Worm (Caenorhabditis elegans): Measurements from ENCODE around the gene srx-44.
"Not testable (repeated sequence)": the region's sequence is repeated elsewhere in the genome, so short reads cannot be mapped to it uniquely, and the experiment has no call there.

srx-44 gene

DNA sequence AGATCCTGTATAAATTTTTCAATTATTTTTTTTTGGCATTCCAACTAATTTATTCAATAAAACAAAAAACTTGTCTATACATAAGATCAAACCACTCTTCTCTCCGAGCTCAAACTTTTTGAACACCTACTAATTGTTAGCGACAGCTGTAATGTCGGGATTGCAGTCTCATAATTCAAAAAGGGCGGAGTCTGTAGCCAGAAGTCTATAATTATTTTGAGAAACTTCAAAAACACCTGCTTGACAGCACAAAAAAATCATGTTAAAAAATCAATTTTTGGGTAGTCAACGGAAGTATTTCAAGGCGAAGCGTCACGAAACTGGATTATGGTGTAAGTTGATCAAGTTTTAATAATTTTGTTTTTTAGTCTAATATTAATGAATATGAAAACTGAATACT is at the start of gene srx-44:
Gene srx-44, plus strand, starts transcription at position 301 of the 400 bp plus-strand sequence.
- TF ChIP-seq dao-5 (tag; optimal IDR thresholded peaks at IDR 0.05): no peak
- TF ChIP-seq W03F9.2 (tag; optimal IDR thresholded peaks at IDR 0.05): no peak
- no peak for TF ChIP-seq him-1 (tag; optimal IDR thresholded peaks at IDR 0.05)

DNA sequence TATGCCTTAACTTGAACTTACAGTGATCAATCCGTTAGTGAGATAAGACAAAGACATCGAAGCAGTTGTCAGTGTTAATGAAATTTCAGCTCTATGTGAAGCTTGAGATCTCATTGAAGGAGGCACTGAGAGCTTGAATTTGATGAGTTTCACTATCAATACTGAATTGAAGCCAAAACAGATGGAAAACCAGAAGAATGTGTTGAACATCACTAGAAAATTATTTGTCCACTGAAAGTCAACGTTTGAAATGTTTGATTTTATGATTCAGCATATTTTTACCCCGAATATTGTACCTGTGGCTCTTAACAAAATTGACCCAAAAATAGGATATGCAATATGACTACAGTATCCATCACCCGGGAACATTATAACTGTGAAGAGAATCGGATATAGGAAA is 49.3 kb upstream of the srx-44 start:
- TF ChIP-seq him-1 (tag; optimal IDR thresholded peaks at IDR 0.05) (no peak), dao-5 (tag; optimal IDR thresholded peaks at IDR 0.05) (no peak), W03F9.2 (tag; optimal IDR thresholded peaks at IDR 0.05) (no peak)

DNA sequence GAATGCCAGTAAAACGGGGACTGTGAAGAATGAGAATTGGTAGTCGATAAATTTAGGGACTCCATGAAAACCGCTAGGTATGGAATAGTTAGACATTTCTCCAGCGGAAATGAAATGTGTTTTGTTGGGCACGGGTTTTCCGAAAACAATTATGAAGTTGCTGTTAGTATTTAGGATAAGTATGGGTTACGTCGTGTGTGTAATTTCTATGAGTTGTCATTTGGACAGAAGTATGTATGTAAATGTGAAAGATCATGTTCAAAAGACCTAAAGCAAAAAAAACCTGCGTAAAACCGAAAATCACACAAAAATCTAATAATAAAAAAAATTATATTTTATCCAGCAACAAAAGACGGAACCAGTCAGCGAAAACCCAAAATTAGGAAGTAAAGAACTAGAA is 47.7 kb upstream of the srx-44 start, which contains the start of gene sru-23:
Gene sru-23, minus strand, starts transcription at position 101 of the 400 bp plus-strand sequence.
- no peak for TF ChIP-seq W03F9.2 (tag; optimal IDR thresholded peaks at IDR 0.05)
- no peak for TF ChIP-seq dao-5 (tag; optimal IDR thresholded peaks at IDR 0.05)
- no peak for TF ChIP-seq him-1 (tag; optimal IDR thresholded peaks at IDR 0.05)

DNA sequence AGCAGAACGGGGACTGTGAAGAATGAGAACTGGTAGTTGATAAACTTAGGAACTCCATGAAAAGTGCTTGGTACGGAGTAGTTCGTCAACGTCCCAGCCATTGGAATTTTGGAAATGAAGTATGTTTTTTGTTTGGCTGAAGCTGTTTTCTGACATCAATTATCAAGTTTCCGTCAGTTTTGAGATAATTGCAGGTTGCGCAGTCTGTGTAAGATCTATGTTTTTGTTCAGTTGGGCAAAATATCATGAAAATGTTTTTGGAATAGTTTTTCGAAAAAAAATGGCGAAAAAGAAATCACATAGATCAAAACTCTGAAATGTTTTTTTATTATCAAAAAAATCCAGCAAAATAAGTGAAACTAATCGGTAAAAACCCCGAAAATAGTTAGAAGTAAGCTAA is 45.3 kb upstream of the srx-44 start, which contains the start of gene sru-22:
Gene sru-22, minus strand, starts transcription at position 101 of the 400 bp plus-strand sequence.
- TF ChIP-seq him-1 (tag; optimal IDR thresholded peaks at IDR 0.05): no peak
- TF ChIP-seq W03F9.2 (tag; optimal IDR thresholded peaks at IDR 0.05): no peak
- no peak for TF ChIP-seq dao-5 (tag; optimal IDR thresholded peaks at IDR 0.05)

DNA sequence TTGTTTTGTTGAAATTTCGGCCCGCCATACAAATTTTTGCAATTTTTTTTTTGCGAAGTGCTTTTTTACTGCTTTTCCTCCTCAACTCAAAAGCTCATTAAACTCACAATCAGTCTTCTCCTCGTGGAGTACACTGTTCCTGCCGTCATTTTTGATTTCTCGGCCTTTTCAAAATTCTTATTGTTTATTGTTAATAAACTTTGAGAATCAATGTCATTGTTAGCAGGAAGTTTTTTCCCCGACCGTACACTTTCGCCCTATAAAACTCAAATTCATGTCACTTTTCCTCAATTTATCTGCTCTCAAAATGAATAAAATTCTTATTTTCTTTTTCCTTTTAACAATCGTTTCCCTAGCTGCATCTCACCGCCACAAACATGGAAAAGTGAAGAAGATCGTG is 44.3 kb upstream of the srx-44 start, which contains the start of gene clec-232:
Gene clec-232, plus strand, starts transcription at position 301 of the 400 bp plus-strand sequence.
- no peak for TF ChIP-seq him-1 (tag; optimal IDR thresholded peaks at IDR 0.05)
- no peak for TF ChIP-seq dao-5 (tag; optimal IDR thresholded peaks at IDR 0.05)
- no peak for TF ChIP-seq W03F9.2 (tag; optimal IDR thresholded peaks at IDR 0.05)

DNA sequence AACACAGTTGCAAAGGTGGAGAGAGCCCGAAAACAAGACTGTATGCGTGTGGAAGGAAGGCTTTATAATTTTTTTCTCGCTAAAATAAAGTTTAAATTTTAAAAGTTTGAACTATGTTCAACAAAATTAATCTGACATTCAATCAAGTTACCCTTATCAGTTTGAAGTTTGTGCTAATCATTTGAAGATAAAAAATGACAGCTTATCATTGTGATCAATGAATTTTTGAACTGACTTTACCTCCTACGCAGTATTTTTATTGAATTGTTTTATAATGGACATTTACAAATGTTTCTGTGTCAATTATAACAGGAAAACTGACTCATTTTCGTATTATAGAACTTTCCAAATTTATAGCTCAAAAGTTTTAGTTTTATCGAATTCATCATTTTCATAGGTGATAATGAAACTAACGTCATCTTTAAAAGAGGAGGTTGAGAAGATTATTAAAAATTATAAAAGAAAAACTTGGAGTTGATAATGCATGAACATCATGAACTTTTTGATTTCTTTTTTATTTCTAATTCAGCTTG is 41.8 kb upstream of the srx-44 start, which contains the start of gene oac-20:
Gene oac-20, plus strand, starts transcription at position 483 of the 533 bp plus-strand sequence.
- TF ChIP-seq W03F9.2 (tag; optimal IDR thresholded peaks at IDR 0.05) (no peak), him-1 (tag; optimal IDR thresholded peaks at IDR 0.05) (no peak), dao-5 (tag; optimal IDR thresholded peaks at IDR 0.05) (no peak)

DNA sequence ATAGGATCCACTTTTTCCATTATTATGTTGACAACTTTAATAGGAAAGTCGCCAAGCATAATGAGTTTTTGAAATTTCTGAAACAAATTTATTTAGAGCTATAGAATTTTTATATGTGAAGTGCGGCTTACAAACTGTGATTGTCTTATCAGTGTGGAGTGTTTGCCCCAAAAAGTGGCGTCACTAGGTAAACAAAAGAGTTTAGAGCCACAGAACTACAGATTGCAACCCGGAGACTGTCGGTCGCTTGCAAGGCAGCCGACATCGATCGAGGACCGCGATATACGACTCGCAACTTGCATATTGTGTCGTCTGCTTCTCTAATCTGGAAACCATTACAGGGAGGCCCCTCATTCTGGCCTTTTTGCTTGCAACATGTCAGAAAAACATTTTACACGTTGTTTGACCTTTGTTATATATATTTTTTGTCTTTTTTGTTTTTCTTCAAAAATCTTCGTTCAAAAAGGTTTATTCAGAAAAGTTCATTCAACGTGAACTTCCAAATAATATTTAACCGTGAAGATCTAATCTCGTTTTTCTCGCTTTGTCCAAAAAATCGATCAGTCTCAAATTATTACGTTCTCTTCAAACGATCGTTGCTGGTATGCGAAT is 37.3 kb upstream of the srx-44 start, which contains the start of the genes fbxa-99 and F36G9.13:
Gene fbxa-99, minus strand, starts transcription at position 122 of the 612 bp plus-strand sequence.
Gene F36G9.13, plus strand, starts transcription at position 562 of the 612 bp plus-strand sequence.
- TF ChIP-seq W03F9.2 (tag; optimal IDR thresholded peaks at IDR 0.05): no peak
- TF ChIP-seq dao-5 (tag; optimal IDR thresholded peaks at IDR 0.05): no peak
- no peak for TF ChIP-seq him-1 (tag; optimal IDR thresholded peaks at IDR 0.05)

DNA sequence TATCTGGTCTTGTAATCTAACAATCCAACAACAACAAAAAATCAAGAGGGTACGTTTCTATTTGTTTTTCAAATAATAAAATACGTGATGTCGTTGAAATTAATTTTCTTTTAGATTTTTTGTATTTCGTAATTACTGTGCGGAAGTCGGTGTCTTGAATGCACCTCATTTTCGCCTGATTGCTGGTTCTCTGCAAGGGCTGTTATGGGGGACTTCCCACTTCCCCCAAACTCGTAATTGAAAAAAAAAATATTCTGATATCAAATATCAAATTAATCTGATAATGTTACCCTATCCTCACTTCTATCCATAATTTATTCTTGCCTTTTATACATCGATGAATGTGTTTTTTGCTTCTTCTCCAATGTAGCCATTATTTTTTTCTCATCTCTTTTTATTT is 32.1 kb upstream of the srx-44 start, which contains the start of gene F36G9.15:
Gene F36G9.15, minus strand, starts transcription at position 101 of the 400 bp plus-strand sequence.
- TF ChIP-seq him-1 (tag; optimal IDR thresholded peaks at IDR 0.05) (no peak), dao-5 (tag; optimal IDR thresholded peaks at IDR 0.05) (no peak), W03F9.2 (tag; optimal IDR thresholded peaks at IDR 0.05) (no peak)

DNA sequence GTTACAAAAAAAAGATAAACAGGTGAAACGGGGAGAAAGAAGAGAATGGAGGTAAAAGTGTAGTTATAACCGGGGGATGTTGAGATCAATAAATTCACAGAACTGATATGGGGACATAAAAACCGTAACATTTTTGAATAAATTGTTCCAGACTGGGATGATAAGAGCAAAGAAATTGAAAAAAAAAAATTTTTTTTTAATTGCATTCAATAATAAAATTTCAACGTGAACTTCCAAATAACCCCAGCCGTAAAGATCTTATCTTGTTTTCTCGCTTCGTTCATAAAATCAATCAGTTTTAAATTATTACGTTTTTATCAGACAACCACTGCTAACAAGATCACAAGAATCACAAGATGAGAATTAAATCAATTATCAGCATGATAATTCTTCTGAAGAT is 28.3 kb upstream of the srx-44 start, which contains the start of gene C06C6.7:
Gene C06C6.7, plus strand, starts transcription at position 301 of the 400 bp plus-strand sequence.
- TF ChIP-seq him-1, W03F9.2, dao-5 (tag; optimal IDR thresholded peaks at IDR 0.05): not testable (repeated sequence)

DNA sequence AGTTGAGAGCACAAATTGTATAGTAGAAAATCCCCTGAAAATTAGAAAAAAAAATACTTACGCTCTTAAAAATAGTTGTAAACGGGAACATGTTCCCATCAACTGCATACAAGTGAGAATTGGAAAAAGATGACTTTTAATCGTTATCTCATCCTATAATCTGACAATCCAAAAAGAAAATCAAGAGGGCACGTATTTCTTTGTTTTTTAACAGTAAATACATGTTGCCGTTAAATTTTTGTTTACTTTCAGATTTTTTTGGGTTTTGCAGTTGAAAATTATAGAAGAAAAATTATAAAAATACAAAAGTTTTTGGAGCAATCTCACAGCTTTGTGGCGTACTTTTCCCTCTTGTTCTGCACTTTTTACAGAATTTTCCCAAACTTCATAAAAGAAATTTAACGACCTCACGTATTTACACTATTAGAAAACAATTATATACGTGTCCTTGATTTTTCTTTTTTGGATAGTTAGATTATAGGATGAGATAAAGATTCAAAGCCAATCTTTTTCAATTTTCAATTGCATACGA is 23.4 kb upstream of the srx-44 start, which contains the start of the genes C06C6.9 and C06C6.8:
Gene C06C6.9, minus strand, starts transcription at position 101 of the 532 bp plus-strand sequence.
Gene C06C6.8, plus strand, starts transcription at position 482 of the 532 bp plus-strand sequence.
- TF ChIP-seq dao-5 (tag; optimal IDR thresholded peaks at IDR 0.05) (no peak), him-1 (tag; optimal IDR thresholded peaks at IDR 0.05) (no peak), W03F9.2 (tag; optimal IDR thresholded peaks at IDR 0.05) (no peak)

DNA sequence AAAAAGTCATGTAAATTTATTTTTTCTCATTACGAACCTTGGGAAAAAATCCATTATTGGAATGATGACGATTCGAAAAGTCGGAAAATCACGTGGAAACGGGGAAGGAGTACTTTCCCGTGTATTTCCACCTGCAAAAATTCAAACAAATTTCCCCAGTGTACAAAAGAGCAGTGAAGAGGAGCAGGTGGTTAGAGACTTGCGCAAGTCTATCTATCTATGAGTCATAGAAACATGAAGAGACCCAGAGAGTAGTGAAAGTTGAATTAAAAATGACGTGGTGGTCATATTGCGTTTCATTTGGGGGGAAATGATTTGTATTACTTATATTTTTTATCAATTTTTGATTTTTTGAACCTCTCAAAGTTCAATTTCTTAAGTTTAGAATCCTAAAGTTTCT is 19.7 kb upstream of the srx-44 start, which contains the start of gene nhr-50:
Gene nhr-50, minus strand, starts transcription at position 199 of the 400 bp plus-strand sequence.
- TF ChIP-seq him-1 (tag; optimal IDR thresholded peaks at IDR 0.05) (no peak), dao-5 (tag; optimal IDR thresholded peaks at IDR 0.05) (no peak), W03F9.2 (tag; optimal IDR thresholded peaks at IDR 0.05) (no peak)

DNA sequence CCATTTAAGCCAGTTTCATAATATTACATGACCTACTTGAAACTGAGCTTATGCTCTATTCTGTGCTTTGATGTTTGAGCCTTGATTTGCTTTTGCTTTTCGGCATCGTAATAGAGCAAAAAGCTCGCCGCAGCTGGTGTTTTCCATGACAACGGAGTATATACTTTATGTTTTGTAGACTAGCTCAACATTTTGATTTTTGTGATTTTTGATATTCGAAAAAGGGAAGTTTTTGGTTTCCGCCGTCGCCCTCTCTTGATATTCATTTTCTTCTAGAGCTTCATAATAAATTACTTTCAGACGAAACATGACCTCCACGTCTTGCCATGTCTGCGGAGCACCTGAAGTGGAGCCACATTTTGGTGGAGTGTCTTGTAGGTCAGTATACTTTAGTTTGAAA is 17.9 kb upstream of the srx-44 start, which contains the start of gene nhr-63:
Gene nhr-63, plus strand, starts transcription at position 301 of the 400 bp plus-strand sequence.
- no peak for TF ChIP-seq him-1 (tag; optimal IDR thresholded peaks at IDR 0.05)
- TF ChIP-seq W03F9.2 (tag; optimal IDR thresholded peaks at IDR 0.05): no peak
- TF ChIP-seq dao-5 (tag; optimal IDR thresholded peaks at IDR 0.05): no peak

DNA sequence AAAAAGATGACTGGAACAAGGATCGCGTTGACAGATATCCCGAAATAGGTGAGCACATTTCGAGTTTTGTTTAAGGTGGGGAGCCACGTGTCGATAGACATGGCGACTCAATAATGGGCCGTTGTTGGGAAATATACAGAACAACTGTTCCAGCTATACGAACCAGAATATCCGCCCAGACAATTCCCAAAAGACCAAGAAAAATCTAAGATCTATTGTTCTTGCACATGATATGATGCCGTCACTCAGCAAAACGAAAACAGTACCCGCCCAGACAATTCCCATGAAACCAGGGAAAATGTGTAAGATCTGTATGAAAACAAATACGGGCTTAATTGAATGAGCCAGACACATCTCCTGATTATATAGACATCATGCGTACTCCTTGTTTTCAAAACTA is 12.6 kb upstream of the srx-44 start, which contains the start of gene str-231:
Gene str-231, minus strand, starts transcription at position 101 of the 400 bp plus-strand sequence.
- TF ChIP-seq him-1 (tag; optimal IDR thresholded peaks at IDR 0.05): no peak
- TF ChIP-seq dao-5 (tag; optimal IDR thresholded peaks at IDR 0.05): no peak
- TF ChIP-seq W03F9.2 (tag; optimal IDR thresholded peaks at IDR 0.05): no peak

Data from whole organism, L4/young adult.